Worm (Caenorhabditis elegans) whole organism, L3 larva: Measurements from ENCODE around the gene sox-4.

ENCODE experiments used
- ama-1 ChIP-seq: fragments of 150-350 bp; optimal IDR thresholded peaks from 2 replicates; lab custom pipeline; 2018
- ceh-16 ChIP-seq: sonication (generic microtip); optimal IDR thresholded peaks from 2 replicates; lab custom pipeline; 2017; ENCODE audit warnings: missing biosample characterization, missing genetic modification characterization

DNA sequence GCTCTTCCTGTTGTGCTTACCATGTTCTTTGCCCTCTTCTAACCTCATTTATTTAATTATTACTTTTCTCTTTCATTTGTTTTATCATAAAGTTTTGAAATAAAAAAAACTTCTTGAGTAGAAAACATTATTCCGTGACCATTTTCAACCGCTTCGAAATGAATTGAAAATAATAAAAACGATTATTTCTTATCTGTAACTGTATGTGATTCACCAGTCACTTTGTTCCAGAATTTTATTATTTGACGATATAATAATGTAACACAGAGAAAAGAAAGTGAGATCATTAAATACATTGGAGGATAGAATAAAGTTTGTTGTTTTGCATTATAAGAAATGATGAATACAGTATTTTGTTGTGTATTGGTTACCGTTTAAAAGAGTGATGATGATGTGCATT lies 3.7 kb downstream of the sox-4 start:
- no peak for TF ChIP-seq ama-1 (lab: Kevin White, UChicago)
- TF ChIP-seq ceh-16 = no peak
